Fruit fly (Drosophila melanogaster) Kc167 (cell line): ENCODE data around the gene Ptp10D.

Experiments used
- Myc ChIP-seq: fragments of >200 bp; optimal IDR thresholded peaks from 2 replicates; lab custom pipeline; 2017; ENCODE audit warnings: missing external identifiers
- Sin3A ChIP-seq: fragments of >200 bp; optimal IDR thresholded peaks from 2 replicates; lab custom pipeline; 2018; ENCODE audit warnings: missing external identifiers
- h ChIP-seq: fragments of >200 bp; optimal IDR thresholded peaks from 3 replicates; lab custom pipeline; 2018; ENCODE audit warnings: missing external identifiers
- insv ChIP-seq: fragments of >200 bp; optimal IDR thresholded peaks from 3 replicates; lab custom pipeline; 2018; ENCODE audit warnings: missing external identifiers
- psq ChIP-seq: fragments of >200 bp; optimal IDR thresholded peaks from 2 replicates; lab custom pipeline; 2017; ENCODE audit warnings: missing external identifiers
- ttk ChIP-seq: sonication (Bioruptor generic); optimal IDR thresholded peaks from 2 replicates; lab custom pipeline; 2017; ENCODE audit warnings: missing external identifiers

Gene Ptp10D

DNA sequence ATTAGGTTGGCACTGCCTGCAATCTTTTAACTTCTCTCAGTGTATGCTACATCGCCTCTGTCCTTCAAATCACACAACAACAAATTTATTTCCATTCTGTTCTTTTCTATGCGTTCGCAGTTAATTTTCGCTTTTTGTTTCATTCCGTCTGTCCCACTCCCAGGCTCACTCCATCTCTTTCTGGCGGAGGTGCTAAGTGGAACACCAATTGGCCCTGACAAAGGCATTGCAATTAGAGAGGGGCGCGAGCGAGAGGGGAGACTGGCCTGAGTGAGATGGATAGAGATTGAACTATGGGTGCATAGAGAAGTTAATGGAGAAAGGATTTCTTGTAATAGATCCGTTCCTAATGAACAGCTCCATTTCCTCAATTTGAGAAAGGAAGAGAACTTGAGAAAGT lies 18.7 kb downstream of the Ptp10D start:
- TF ChIP-seq psq (lab: Kevin White, UChicago) (no peak), Sin3A (lab: Kevin White, UChicago) (no peak), ttk (lab: Kevin White, UChicago) (no peak), Myc (no peak), h (no peak), insv (lab: Kevin White, UChicago) (no peak)

DNA sequence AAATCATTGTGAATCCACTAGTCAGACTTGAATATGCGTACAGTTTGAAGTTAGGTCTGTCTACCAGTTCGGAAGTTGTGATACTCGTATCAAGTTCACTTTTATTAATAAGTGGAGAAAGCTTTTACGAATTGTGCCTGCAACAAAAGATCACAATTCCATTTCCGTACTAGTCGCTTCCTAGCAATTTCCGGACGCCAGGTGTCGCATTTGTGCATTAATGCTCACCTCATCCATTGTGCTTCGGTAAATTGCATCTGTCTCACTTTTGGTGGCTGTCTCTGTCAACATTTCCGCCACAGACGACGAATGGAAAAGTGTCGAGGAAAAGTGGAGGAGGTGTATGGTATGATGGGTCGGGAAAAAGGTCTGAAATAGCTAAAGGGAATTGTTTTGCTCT lies 21.4 kb downstream of the Ptp10D start:
- TF ChIP-seq ttk (lab: Kevin White, UChicago) (no peak), insv (lab: Kevin White, UChicago) (no peak), Myc (no peak), Sin3A (lab: Kevin White, UChicago) (no peak), h (no peak), psq (lab: Kevin White, UChicago) (no peak)

DNA sequence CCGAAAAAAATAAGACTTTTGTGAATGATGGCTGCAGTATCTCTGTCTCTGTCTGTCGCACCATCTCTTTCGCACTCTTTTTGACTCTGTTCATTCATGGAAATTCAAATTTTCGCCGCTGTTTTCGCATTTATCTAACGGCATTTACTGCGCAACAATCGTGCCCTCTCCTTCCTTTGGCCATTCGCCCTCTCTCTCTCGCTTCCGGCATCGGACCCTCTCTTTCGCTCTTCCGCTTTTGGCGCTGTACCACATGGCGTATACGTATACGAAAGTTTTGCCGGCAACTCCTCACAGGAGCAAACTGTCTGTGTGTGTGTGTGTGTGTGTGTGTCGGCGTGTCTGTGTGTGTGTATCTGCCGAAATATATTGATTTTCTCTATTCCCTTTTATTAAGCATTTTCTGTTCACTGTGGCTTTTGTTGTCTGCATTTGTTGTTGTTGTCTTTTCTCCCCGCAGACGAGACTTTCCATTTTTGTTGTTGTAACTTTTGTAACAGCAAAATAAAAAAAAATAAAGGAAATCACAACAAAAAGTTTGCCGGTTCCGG lies 22.8 kb downstream of the Ptp10D start:
- TF ChIP-seq psq (lab: Kevin White, UChicago) (no peak), Sin3A (lab: Kevin White, UChicago) (no peak), h (no peak), ttk (lab: Kevin White, UChicago) (no peak), insv (lab: Kevin White, UChicago) (no peak), Myc (no peak)

DNA sequence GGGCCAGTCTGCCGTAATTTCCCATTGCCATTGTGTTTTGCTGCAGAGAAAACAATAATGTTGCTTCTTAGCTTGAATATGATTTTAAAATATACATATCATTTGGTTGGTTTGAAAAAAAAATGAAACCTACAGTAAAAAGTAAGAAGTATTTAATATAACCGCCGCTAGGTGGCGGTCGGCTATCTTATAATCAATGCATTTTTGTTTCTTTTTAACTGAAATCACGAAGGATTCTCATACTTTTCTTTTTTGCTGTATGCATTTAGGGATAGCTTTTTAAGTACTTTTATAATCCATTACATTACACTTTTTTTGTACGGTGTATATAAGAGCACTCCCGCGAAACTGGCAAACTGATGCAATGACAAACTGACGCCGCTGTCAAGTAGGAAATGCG lies 29.6 kb downstream of the Ptp10D start:
- TF ChIP-seq ttk (lab: Kevin White, UChicago) = no peak
- no peak for TF ChIP-seq insv (lab: Kevin White, UChicago)
- TF ChIP-seq h = no peak
- TF ChIP-seq Sin3A (lab: Kevin White, UChicago) = no peak
- TF ChIP-seq Myc = no peak
- TF ChIP-seq psq (lab: Kevin White, UChicago) = no peak

DNA sequence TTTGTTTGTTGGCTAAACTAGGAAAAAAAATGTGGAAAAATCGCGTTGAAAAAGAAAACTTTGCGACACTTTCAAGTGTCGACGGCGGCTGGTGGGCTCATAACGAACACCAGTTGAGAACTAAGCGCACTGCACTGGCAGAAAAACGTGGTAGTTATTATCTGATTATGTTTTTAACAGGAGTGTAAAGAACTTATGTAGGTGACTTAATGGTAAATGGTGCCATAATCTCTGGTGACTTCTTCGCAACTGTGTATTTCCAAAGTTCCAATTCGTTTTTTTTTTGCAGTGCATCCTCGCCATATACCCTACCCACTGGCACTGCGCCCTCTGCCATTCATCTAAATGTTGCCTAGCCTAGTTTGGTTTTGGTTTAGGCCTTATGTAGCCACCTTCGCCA lies 31.2 kb downstream of the Ptp10D start:
- TF ChIP-seq h (no peak), ttk (lab: Kevin White, UChicago) (no peak), insv (lab: Kevin White, UChicago) (no peak), Sin3A (lab: Kevin White, UChicago) (no peak), psq (lab: Kevin White, UChicago) (no peak), Myc (no peak)

DNA sequence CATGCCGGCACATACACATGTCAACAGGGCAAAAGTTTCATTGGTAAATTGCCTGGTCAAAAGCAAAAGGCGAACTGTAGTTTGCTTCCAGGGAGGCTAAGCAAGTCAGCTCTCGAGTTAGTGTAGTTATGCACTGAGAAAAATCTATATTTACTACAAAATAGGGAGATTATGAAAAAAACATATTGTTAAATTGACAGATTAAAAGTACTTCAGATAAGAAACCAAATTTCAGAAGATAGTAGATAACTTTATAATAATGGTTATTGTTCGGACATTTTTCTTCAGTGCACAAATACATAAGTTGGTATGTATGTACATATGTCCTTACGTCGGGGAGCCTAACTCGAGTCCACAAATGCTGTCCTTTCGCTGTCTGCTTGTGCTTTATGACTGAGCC lies 35.3 kb downstream of the Ptp10D start:
- TF ChIP-seq psq (lab: Kevin White, UChicago) (no peak), Myc (no peak), Sin3A (lab: Kevin White, UChicago) (no peak), h (no peak), ttk (lab: Kevin White, UChicago) (no peak), insv (lab: Kevin White, UChicago) (no peak)

DNA sequence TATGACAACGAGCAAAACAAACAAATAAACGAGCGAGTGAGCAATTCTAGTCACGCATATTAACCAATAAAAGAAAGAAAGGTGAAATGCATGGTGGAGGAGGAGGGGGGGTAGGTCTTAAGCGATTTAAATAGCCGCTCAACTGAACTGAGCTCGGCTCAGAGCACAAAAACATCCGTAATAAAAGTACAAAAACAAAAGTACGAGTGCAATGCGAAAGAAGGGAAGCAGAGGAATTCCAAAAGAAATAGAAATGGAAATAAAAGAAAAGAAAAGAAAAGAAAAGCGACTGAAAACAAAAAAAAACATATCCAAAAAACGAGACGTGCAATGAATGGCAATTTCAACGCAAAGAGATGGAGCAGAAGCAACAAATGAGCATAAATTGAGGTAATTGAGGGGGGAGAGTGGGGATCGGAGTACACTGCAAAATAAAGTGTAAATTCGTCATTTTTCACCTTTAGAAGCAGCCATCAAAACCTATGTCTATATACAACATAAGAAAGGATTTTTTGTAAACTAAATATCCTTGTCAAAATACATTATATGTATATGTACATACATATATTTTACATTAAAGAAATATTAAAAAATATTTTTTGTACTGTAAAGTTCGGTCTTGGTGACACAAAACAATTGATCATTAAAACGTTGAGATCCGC lies 36.5 kb downstream of the Ptp10D start:
- TF ChIP-seq Sin3A (lab: Kevin White, UChicago) = no peak
- no peak for TF ChIP-seq ttk (lab: Kevin White, UChicago)
- no peak for TF ChIP-seq psq (lab: Kevin White, UChicago)
- TF ChIP-seq insv (lab: Kevin White, UChicago) = no peak
- TF ChIP-seq Myc = no peak
- no peak for TF ChIP-seq h

DNA sequence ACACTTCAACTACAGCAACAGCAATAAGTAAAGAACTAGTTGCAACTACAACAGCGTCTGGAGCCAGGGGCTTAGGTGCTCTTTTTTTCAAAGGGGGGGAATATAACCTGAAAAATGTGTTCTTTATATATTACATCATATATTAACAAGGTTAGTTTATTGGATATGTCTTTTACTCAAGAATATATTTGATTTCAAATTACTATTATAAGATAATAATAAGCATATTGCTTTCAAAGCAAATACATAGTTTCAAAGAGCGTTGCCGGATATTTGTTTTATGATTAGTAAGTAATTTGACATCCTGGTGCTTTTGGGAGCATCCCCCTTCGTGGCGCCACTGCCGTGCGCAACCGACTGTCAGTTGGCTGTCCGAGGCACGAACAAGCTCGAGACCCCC lies 37.3 kb downstream of the Ptp10D start:
- TF ChIP-seq psq (lab: Kevin White, UChicago) (no peak), ttk (lab: Kevin White, UChicago) (no peak), Myc (no peak), insv (lab: Kevin White, UChicago) (no peak), h (no peak), Sin3A (lab: Kevin White, UChicago) (no peak)

DNA sequence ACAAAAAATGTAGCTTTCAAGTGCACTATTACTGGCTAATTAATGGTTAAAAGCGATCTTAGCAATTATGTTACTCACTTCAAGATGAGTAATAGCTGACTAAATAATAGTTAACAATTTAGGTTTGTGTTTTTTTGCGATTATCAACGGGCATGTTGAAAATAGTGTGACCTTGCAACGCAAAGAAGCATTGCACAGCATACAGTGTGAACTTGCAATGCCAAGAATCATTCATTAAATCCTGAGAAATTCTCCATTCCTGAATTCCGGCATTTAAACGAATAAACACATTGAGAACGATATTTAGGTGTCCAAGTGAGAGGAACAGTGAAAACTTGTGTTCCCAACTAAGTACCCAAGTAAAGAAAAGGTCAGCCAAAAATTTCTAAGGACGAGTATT lies 37.8 kb downstream of the Ptp10D start:
- TF ChIP-seq insv (lab: Kevin White, UChicago) = no peak
- TF ChIP-seq Sin3A (lab: Kevin White, UChicago) = no peak
- TF ChIP-seq Myc = no peak
- TF ChIP-seq psq (lab: Kevin White, UChicago) = no peak

DNA sequence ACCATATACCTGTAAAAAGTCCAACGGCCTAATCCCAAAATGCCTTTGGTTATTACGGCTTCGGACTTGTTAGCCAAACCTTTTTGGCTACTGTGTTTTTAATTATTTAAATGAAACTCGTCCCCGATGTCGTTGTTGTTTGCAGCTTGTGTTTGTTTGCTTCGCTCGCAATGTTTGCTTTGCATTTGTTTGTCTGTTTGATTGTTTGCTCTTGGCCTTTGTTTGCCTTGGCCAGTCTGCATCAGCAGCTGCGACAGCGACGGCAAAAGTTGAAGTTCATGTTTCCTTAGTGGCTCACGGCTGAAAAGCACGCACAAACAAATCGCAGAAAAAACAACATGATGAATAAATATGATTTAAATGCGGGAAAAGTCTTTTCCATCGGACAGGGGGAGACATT lies 38.7 kb downstream of the Ptp10D start:
- TF ChIP-seq ttk (lab: Kevin White, UChicago) = no peak
- TF ChIP-seq insv (lab: Kevin White, UChicago) = no peak
- no peak for TF ChIP-seq Myc
- no peak for TF ChIP-seq Sin3A (lab: Kevin White, UChicago)
- no peak for TF ChIP-seq h
- TF ChIP-seq psq (lab: Kevin White, UChicago) = no peak

DNA sequence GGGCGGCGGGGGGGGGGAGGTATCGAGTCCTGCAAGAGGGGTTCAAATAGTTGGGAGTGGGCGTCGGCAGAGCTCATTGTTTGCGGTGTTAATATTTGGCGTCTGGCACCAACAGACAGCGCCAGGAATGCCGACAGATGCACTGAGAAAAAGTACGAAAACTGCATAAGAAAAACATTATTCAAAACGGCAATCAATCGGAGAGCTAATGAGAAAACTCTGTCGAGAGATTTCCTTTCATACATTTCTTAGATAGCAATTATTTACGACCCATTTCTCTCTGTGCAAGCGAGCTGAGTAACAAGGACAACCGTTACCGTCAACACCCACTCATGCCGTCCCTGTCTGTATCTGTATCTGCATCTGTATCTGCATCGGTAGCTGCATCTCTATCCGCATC lies 42.2 kb downstream of the Ptp10D start:
- TF ChIP-seq Sin3A (lab: Kevin White, UChicago) = no peak
- TF ChIP-seq insv (lab: Kevin White, UChicago) = no peak
- TF ChIP-seq Myc = no peak
- no peak for TF ChIP-seq psq (lab: Kevin White, UChicago)
- no peak for TF ChIP-seq ttk (lab: Kevin White, UChicago)
- no peak for TF ChIP-seq h

DNA sequence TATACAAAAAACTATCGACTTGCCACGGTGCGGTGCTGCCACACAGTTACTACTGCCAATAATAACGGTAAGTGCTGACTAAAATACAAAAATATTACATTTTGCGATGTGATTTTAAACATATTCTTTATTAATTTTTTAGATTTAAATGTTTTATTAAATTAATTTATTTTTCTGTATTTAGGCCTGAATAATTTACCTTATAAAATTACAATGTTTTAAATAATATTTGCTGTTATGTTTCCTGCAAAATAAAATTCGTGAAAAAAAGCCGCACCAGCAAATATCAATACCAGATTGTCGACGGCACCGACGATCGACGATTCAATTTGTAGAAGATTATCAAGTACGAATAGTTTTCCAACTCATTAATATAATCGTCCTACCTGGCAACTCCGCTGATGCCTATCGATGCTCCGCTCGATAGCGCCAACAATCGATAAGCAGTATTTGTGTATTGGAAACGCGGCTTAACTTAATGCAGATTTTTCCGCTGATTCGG lies 56.8 kb downstream of the Ptp10D start, which contains the start of the genes Vlet and bif:
TSS of gene Vlet (minus strand) at position 51 of the 502 bp plus-strand sequence.
TSS of gene bif (plus strand) at position 432 of the 502 bp plus-strand sequence.
- no peak for TF ChIP-seq insv (lab: Kevin White, UChicago)
- TF ChIP-seq Myc = no peak
- TF ChIP-seq ttk (lab: Kevin White, UChicago) = no peak
- TF ChIP-seq h = no peak
